Fruit fly (Drosophila melanogaster): ENCODE measurements around the gene Asciz.

Asciz gene

dm6 chr3L:3164951-3165350 is 1.1 kb downstream of the Asciz start, which contains the start of gene CG32280 (continued):
- TF ChIP-seq Dref (GFP tag; IDR thresholded peaks at IDR 0.05) (peak; percentile 96), vnd (GFP tag; IDR thresholded peaks at IDR 0.05; ENCODE audit: partially characterized antibody) (peak; percentile 84), MESR4 (GFP tag; optimal IDR thresholded peaks at IDR 0.05) (peak; percentile 84), CG17186 (GFP tag; optimal IDR thresholded peaks at IDR 0.05) (peak; percentile 4), ci (GFP tag; IDR thresholded peaks at IDR 0.05) (peak; percentile 68; the same call in 1 of the 3 replicates), mld (GFP tag; IDR thresholded peaks at IDR 0.05; ENCODE audit: partially characterized antibody) (peak; percentile 73; the same call in 1 of the 3 replicates), dpn (GFP tag; optimal IDR thresholded peaks at IDR 0.05) (peak; percentile 13 to 38), zfh1 (GFP tag; IDR thresholded peaks at IDR 0.05) (0 out of 3 replicates have a peak, but pooled peaks have one; percentile 51), CG7271 (tag; optimal IDR thresholded peaks at IDR 0.05) (peak; percentile 68), jumu (GFP tag; optimal IDR thresholded peaks at IDR 0.05) (peak; percentile 21), CG6175 (GFP tag; IDR thresholded peaks at IDR 0.05) (no peak), dmrt11E (tag; optimal IDR thresholded peaks at IDR 0.05) (no peak), CG2129 (GFP tag; IDR thresholded peaks at IDR 0.05; ENCODE audit: partially characterized antibody) (peak; percentile 76), HmgD (GFP tag; optimal IDR thresholded peaks at IDR 0.05) (peak; percentile 68), phol (tag; optimal IDR thresholded peaks at IDR 0.05) (peak; percentile 29), CG13624 (GFP tag; optimal IDR thresholded peaks at IDR 0.05) (peak; percentile 24), CG15073 (GFP tag; optimal IDR thresholded peaks at IDR 0.05) (no peak), CG4854 (GFP tag; optimal IDR thresholded peaks at IDR 0.05) (no peak), onecut (GFP tag; IDR thresholded peaks at IDR 0.05) (no peak; the same call in 1 of the 2 replicates), ERR (GFP tag; optimal IDR thresholded peaks at IDR 0.05) (peak; percentile 5), CG10321 (GFP tag; IDR thresholded peaks at IDR 0.05) (no peak), trem (tag; optimal IDR thresholded peaks at IDR 0.05) (peak; percentile 59), Fer1 (GFP tag; optimal IDR thresholded peaks at IDR 0.05) (peak; percentile 40), D19A (tag; optimal IDR thresholded peaks at IDR 0.05) (peak; percentile 17), Fer3 (tag; optimal IDR thresholded peaks at IDR 0.05) (no peak), tup (GFP tag; optimal IDR thresholded peaks at IDR 0.05) (no peak), CG9609 (GFP tag; optimal IDR thresholded peaks at IDR 0.05) (peak; percentile 20), Atf6 (GFP tag; IDR thresholded peaks at IDR 0.05) (peak; percentile 40; the same call in 1 of the 2 replicates), Ets97D (GFP tag; optimal IDR thresholded peaks at IDR 0.05) (peak; percentile 38), CG3995 (GFP tag; optimal IDR thresholded peaks at IDR 0.05) (peak; percentile 77), Scr (GFP tag; IDR thresholded peaks at IDR 0.05; ENCODE audit: partially characterized antibody) (peak; percentile 84), CG14710 (tag; optimal IDR thresholded peaks at IDR 0.05) (peak; percentile 31), Vsx1 (GFP tag; optimal IDR thresholded peaks at IDR 0.05) (no peak), Bteb2 (GFP tag; optimal IDR thresholded peaks at IDR 0.05) (peak; percentile 5), Doc3 (GFP tag; IDR thresholded peaks at IDR 0.05; ENCODE audit: partially characterized antibody) (peak; percentile 74), CG6813 (GFP tag; optimal IDR thresholded peaks at IDR 0.05) (peak; percentile 29), CG6272 (GFP tag; IDR thresholded peaks at IDR 0.05) (0 out of 2 replicates have a peak, but pooled peaks have one; percentile 36), zen (tag; optimal IDR thresholded peaks at IDR 0.05) (no peak), slbo (GFP tag; IDR thresholded peaks at IDR 0.05) (peak; percentile 65), sug (tag; optimal IDR thresholded peaks at IDR 0.05) (peak; percentile 22), Kr (GFP tag; optimal IDR thresholded peaks at IDR 0.05) (no peak), dysf (GFP tag; IDR thresholded peaks at IDR 0.05) (peak; percentile 35; the same call in 1 of the 3 replicates), CG31365 (tag; optimal IDR thresholded peaks at IDR 0.05) (no peak), CG14860 (GFP tag; IDR thresholded peaks at IDR 0.05; ENCODE audit: partially characterized antibody) (peak; percentile 82), CG2120 (GFP tag; optimal IDR thresholded peaks at IDR 0.05) (peak; percentile 51), zfh2 (GFP tag; optimal IDR thresholded peaks at IDR 0.05) (peak; percentile 31), NC2β (GFP tag; optimal IDR thresholded peaks at IDR 0.05) (peak; percentile 33), CG42726 (GFP tag; IDR thresholded peaks at IDR 0.05; ENCODE audit: partially characterized antibody) (peak; percentile 76; the same call in 1 of the 2 replicates), HLH54F (GFP tag; optimal IDR thresholded peaks at IDR 0.05) (peak; percentile 3), gsb-n (tag; optimal IDR thresholded peaks at IDR 0.05) (no peak)
